Worm (Caenorhabditis elegans): ENCODE data around the gene lro-1.

The lro-1 gene

DNA sequence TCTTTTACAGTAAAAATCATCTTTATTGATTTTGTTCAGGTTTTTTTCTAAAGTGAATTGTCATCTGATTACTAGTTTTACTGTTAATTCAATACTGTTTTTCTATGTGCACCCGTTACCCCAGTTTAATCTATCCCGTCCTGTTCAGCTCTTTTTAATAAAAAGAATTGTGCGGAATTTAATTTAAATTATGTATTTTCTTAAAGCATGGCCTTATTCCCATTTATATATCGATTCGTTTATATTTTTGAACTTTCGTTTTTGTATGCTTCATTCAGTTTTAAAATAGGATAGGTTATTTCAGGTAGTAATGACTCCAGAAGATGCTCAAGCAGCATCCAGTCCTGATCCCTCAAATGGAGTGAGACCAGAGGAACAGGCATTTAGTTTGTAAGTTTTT is 5.2 kb upstream of the lro-1 start, which contains the start of gene W05H9.2:
Gene W05H9.2, plus strand, starts transcription at position 301 of the 400 bp plus-strand sequence.
- TF ChIP-seq egl-5 (tag; optimal IDR thresholded peaks at IDR 0.05) (no peak), fkh-2 (tag; optimal IDR thresholded peaks at IDR 0.05) (no peak), aly-2 (tag; optimal IDR thresholded peaks at IDR 0.05) (no peak), lin-15B (tag; optimal IDR thresholded peaks at IDR 0.05) (no peak), ZK546.5 (tag; optimal IDR thresholded peaks at IDR 0.05) (no peak), nhr-11 (tag; optimal IDR thresholded peaks at IDR 0.05) (no peak), nhr-43 (tag; optimal IDR thresholded peaks at IDR 0.05; ENCODE audit: poor library complexity, severe bottlenecking) (no peak), lin-39 (tag; optimal IDR thresholded peaks at IDR 0.05) (no peak), pqm-1 (tag; optimal IDR thresholded peaks at IDR 0.05) (no peak), fkh-10 (GFP tag; optimal IDR thresholded peaks at IDR 0.05) (no peak), unc-39 (tag; optimal IDR thresholded peaks at IDR 0.05) (no peak), elt-3 (tag; optimal IDR thresholded peaks at IDR 0.05) (no peak), ama-1 (optimal IDR thresholded peaks at IDR 0.05) (no peak), hmg-11 (tag; optimal IDR thresholded peaks at IDR 0.05) (no peak), R02D3.7 (tag; optimal IDR thresholded peaks at IDR 0.05) (no peak), mml-1 (tag; optimal IDR thresholded peaks at IDR 0.05) (no peak), tbx-2 (tag; optimal IDR thresholded peaks at IDR 0.05) (no peak), egl-27 (tag; optimal IDR thresholded peaks at IDR 0.05) (no peak)

ce11 chrX:6273772-6274171 is 1.9 kb downstream of the lro-1 start:
- TF ChIP-seq lin-39 (tag; optimal IDR thresholded peaks at IDR 0.05): no peak
- no peak for TF ChIP-seq ceh-9 (tag; optimal IDR thresholded peaks at IDR 0.05)
- TF ChIP-seq snpc-4 (tag; optimal IDR thresholded peaks at IDR 0.05): no peak
- no peak for TF ChIP-seq nhr-237 (tag; optimal IDR thresholded peaks at IDR 0.05)
- TF ChIP-seq ceh-82 (tag; optimal IDR thresholded peaks at IDR 0.05): no peak
- no peak for TF ChIP-seq zag-1 (tag; optimal IDR thresholded peaks at IDR 0.05)
- no peak for TF ChIP-seq hmg-11 (tag; optimal IDR thresholded peaks at IDR 0.05)
- TF ChIP-seq eor-1 (tag; optimal IDR thresholded peaks at IDR 0.05): no peak
- no peak for TF ChIP-seq egl-5 (tag; optimal IDR thresholded peaks at IDR 0.05)
- no peak for TF ChIP-seq lsy-12 (tag; optimal IDR thresholded peaks at IDR 0.05)
- TF ChIP-seq fkh-10 (GFP tag; optimal IDR thresholded peaks at IDR 0.05): no peak
- no peak for TF ChIP-seq ZK546.5 (tag; optimal IDR thresholded peaks at IDR 0.05)
- TF ChIP-seq fos-1 (tag; optimal IDR thresholded peaks at IDR 0.05): no peak
- TF ChIP-seq nhr-28 (tag; optimal IDR thresholded peaks at IDR 0.05): no peak
- no peak for TF ChIP-seq nhr-67 (tag; optimal IDR thresholded peaks at IDR 0.05)
- TF ChIP-seq unc-39 (tag; optimal IDR thresholded peaks at IDR 0.05): no peak
- no peak for TF ChIP-seq nhr-12 (tag; optimal IDR thresholded peaks at IDR 0.05)

DNA sequence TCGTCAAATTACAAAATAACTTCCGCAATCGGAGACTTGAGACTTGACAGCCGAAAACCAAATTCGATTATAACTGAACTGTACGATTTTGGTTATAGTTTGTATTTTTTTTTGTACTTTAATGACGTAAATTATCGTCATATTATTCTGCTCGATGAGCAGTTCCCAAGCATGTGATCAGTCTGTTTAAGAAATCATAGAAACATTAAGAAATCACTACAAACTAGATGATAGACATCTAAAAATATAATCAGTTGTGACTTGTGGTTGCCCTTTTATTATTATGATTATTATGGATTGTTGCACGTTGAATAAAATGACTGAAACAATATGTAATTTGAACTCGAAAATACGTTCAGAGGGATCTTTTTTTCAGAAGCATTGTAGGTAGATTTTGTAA is 2.4 kb downstream of the lro-1 start:
- TF ChIP-seq elt-2 (tag; optimal IDR thresholded peaks at IDR 0.05) (peak; percentile 80), nfya-1 (tag; optimal IDR thresholded peaks at IDR 0.05; ENCODE audit: insufficient read depth) (no peak), elt-1 (tag; optimal IDR thresholded peaks at IDR 0.05) (no peak), pqm-1 (tag; optimal IDR thresholded peaks at IDR 0.05) (peak; percentile 83), ceh-28 (tag; optimal IDR thresholded peaks at IDR 0.05) (no peak), lin-39 (tag; optimal IDR thresholded peaks at IDR 0.05) (no peak), skn-1 (tag; optimal IDR thresholded peaks at IDR 0.05) (peak; percentile 61), pha-4 (tag; optimal IDR thresholded peaks at IDR 0.05) (peak; percentile 27), daf-12 (tag; optimal IDR thresholded peaks at IDR 0.05) (no peak), eor-1 (tag; optimal IDR thresholded peaks at IDR 0.05) (no peak), ceh-16 (tag; optimal IDR thresholded peaks at IDR 0.05) (no peak), ZK546.5 (tag; optimal IDR thresholded peaks at IDR 0.05) (no peak), jun-1 (tag; optimal IDR thresholded peaks at IDR 0.05) (peak; percentile 27), unc-62 (GFP tag; optimal IDR thresholded peaks at IDR 0.05) (no peak), ama-1 (optimal IDR thresholded peaks at IDR 0.05) (no peak), nhr-11 (tag; optimal IDR thresholded peaks at IDR 0.05) (no peak), ztf-4 (tag; optimal IDR thresholded peaks at IDR 0.05) (no peak)

DNA sequence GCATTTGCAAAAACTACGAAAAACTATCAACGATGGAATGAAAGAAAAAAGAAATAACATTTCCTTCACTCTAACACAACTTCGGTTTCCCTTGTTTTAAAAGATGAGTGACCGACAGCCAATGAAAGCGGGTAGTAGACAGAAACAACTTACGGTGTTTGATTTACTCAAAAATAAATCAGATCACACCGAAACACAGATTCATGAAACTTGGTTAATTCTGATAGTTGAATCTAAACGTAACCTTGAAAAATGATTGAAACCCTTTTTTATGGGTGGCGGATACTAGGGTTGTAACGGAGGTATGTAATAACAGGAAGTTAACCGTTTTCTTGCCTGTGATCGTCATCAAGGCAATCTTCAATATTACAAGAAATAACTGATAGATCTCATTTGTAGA is 3.5 kb downstream of the lro-1 start:
- TF ChIP-seq nhr-25 (tag; optimal IDR thresholded peaks at IDR 0.05) (peak; percentile 72), nhr-23 (tag; optimal IDR thresholded peaks at IDR 0.05) (peak; percentile 16), nhr-28 (tag; optimal IDR thresholded peaks at IDR 0.05) (no peak), sea-2 (GFP tag; optimal IDR thresholded peaks at IDR 0.05) (no peak), nfya-1 (tag; optimal IDR thresholded peaks at IDR 0.05; ENCODE audit: insufficient read depth) (peak; percentile 8)

Data from whole organism, L3 larva.